Worm (Caenorhabditis elegans): Measurements from ENCODE around the gene F59A2.5.

ce11 chrIII:3372278-3372677 is 32.4 kb upstream of the F59A2.5 start:
- TF ChIP-seq rpc-1 (optimal IDR thresholded peaks at IDR 0.05): no peak
- no peak for TF ChIP-seq rpc-1 (tag; optimal IDR thresholded peaks at IDR 0.05)
- no peak for TF ChIP-seq aptf-3 (GFP tag; IDR thresholded peaks at IDR 0.05)

All from whole organism, young adult.